Worm (Caenorhabditis elegans) whole organism, young adult: ENCODE data around the gene nsph-3.1.

ENCODE experiments used
- B0019.2 ChIP-seq: fragments of 200-800 bp; sonication (Bioruptor generic); conservative IDR thresholded peaks from 2 replicates; pipeline ENCODE4 v1.3.6; 2022; ENCODE audit warnings: missing genetic modification reagents, missing genetic modification characterization, missing compliant biosample characterization
- B0261.1 ChIP-seq: sonication (generic microtip); optimal IDR thresholded peaks from 2 replicates; lab custom pipeline; 2016; ENCODE audit warnings: mild to moderate bottlenecking, missing genetic modification characterization, moderate library complexity, missing compliant biosample characterization
- B0336.3 ChIP-seq: fragments of 200-800 bp; sonication (Bioruptor generic); IDR thresholded peaks from 2 replicates; pipeline ENCODE4 v1.3.6; 2022; ENCODE audit warnings: missing genetic modification characterization, missing compliant biosample characterization
- C06A6.2 ChIP-seq: fragments of 200-800 bp; sonication (Bioruptor generic); conservative IDR thresholded peaks from 2 replicates; pipeline ENCODE4 v1.3.6; 2022; ENCODE audit warnings: missing genetic modification characterization, missing compliant biosample characterization
- F10E7.11 ChIP-seq: sonication (generic microtip); optimal IDR thresholded peaks from 2 replicates; lab custom pipeline; 2017; ENCODE audit warnings: mild to moderate bottlenecking, missing genetic modification characterization, moderate library complexity, missing compliant biosample characterization
- F33H1.4 ChIP-seq: fragments of 200-800 bp; sonication (Bioruptor generic); IDR thresholded peaks from 2 replicates; pipeline ENCODE4 v1.3.6; 2022; ENCODE audit warnings: missing genetic modification reagents, missing genetic modification characterization, missing compliant biosample characterization
- F37B4.10 ChIP-seq: fragments of 200-800 bp; sonication (Bioruptor generic); IDR thresholded peaks from 2 replicates; pipeline ENCODE4 v1.3.6; 2022; ENCODE audit warnings: missing genetic modification characterization, missing compliant biosample characterization
- F49E8.2 ChIP-seq: sonication (generic microtip); optimal IDR thresholded peaks from 3 replicates; lab custom pipeline; 2017; ENCODE audit warnings: missing genetic modification characterization, mild to moderate bottlenecking, missing compliant biosample characterization, antibody characterized with exemption, moderate library complexity; ENCODE audit not compliant: insufficient read depth
- Y53F4B.3 ChIP-seq: fragments of 200-800 bp; sonication (Bioruptor generic); IDR thresholded peaks from 2 replicates; pipeline ENCODE4 v1.3.6; 2022; ENCODE audit warnings: missing genetic modification reagents, missing genetic modification characterization, missing compliant biosample characterization
- Y56A3A.18 ChIP-seq: fragments of 200-800 bp; sonication (Bioruptor generic); IDR thresholded peaks from 2 replicates; pipeline ENCODE4 v1.3.6; 2022; ENCODE audit warnings: missing genetic modification reagents, missing genetic modification characterization, missing compliant biosample characterization
- bed-1 ChIP-seq: fragments of 200-800 bp; sonication (Bioruptor generic); IDR thresholded peaks from 2 replicates; pipeline ENCODE4 v1.3.6; 2022; ENCODE audit warnings: missing genetic modification reagents, missing genetic modification characterization, missing compliant biosample characterization
- bed-2 ChIP-seq: fragments of 200-800 bp; sonication (Bioruptor generic); IDR thresholded peaks from 2 replicates; pipeline ENCODE4 v1.3.6; 2022; ENCODE audit warnings: missing genetic modification reagents, missing genetic modification characterization, missing compliant biosample characterization
- ccch-3 ChIP-seq: fragments of 200-800 bp; sonication (Bioruptor generic); optimal IDR thresholded peaks from 2 replicates; lab custom pipeline; 2018; ENCODE audit warnings: mild to moderate bottlenecking, missing genetic modification characterization, missing compliant biosample characterization
- cebp-1 ChIP-seq, 2 experiments: fragments of 200-800 bp in 1 of 2; sonication (Bioruptor generic) in 1 of 2; sonication (generic microtip) in 1 of 2; IDR thresholded peaks in 1 of 2; optimal IDR thresholded peaks in 1 of 2; 2 replicates each; pipeline versions ENCODE4 v1.3.6 to Lab custom; 2017 to 2022; ENCODE audit warnings: missing compliant biosample characterization in 2 of 2, missing genetic modification characterization in 2 of 2, mild to moderate bottlenecking in 1 of 2, missing genetic modification reagents in 1 of 2, moderate library complexity in 1 of 2
- ceh-27 ChIP-seq: fragments of 200-800 bp; sonication (Bioruptor generic); optimal IDR thresholded peaks from 2 replicates; lab custom pipeline; 2018; ENCODE audit warnings: mild to moderate bottlenecking, missing genetic modification characterization, moderate library complexity, missing compliant biosample characterization
- ceh-40 ChIP-seq: fragments of 200-800 bp; sonication (Bioruptor generic); IDR thresholded peaks from 2 replicates; pipeline ENCODE4 v1.3.6; 2022; ENCODE audit warnings: missing genetic modification characterization, missing compliant biosample characterization
- ceh-79 ChIP-seq: sonication (generic microtip); optimal IDR thresholded peaks from 2 replicates; lab custom pipeline; 2017; ENCODE audit warnings: mild to moderate bottlenecking, missing genetic modification characterization, missing compliant biosample characterization
- ceh-91 ChIP-seq: fragments of 200-800 bp; sonication (Bioruptor generic); IDR thresholded peaks from 2 replicates; pipeline ENCODE4 v1.3.6; 2022; ENCODE audit warnings: missing genetic modification reagents, missing genetic modification characterization, missing compliant biosample characterization
- die-1 ChIP-seq: sonication (generic microtip); optimal IDR thresholded peaks from 2 replicates; lab custom pipeline; 2016; ENCODE audit warnings: missing genotype, mild to moderate bottlenecking, missing genetic modification characterization, missing compliant biosample characterization
- dox-1 ChIP-seq: fragments of 200-800 bp; sonication (Bioruptor generic); IDR thresholded peaks from 2 replicates; pipeline ENCODE4 v1.3.6; 2022; ENCODE audit warnings: missing genetic modification reagents, missing genetic modification characterization, missing compliant biosample characterization
- efl-1 ChIP-seq: fragments of 150-350 bp; optimal IDR thresholded peaks from 2 replicates; lab custom pipeline; 2014; ENCODE audit warnings: missing biosample characterization, missing genetic modification reagents, missing genetic modification characterization
- egrh-3 ChIP-seq: fragments of 200-800 bp; sonication (Bioruptor generic); IDR thresholded peaks from 2 replicates; pipeline ENCODE4 v1.3.6; 2022; ENCODE audit warnings: missing genetic modification reagents, missing genetic modification characterization, missing compliant biosample characterization
- gei-17 ChIP-seq: fragments of 200-800 bp; sonication (Bioruptor generic); optimal IDR thresholded peaks from 2 replicates; lab custom pipeline; 2018; ENCODE audit warnings: mild to moderate bottlenecking, missing genetic modification characterization, missing compliant biosample characterization
- hlh-26 ChIP-seq: fragments of 200-800 bp; sonication (Bioruptor generic); conservative IDR thresholded peaks from 2 replicates; pipeline ENCODE4 v1.3.6; 2022; ENCODE audit warnings: missing genetic modification reagents, missing genetic modification characterization, missing compliant biosample characterization
- hrde-1 ChIP-seq: sonication (generic microtip); optimal IDR thresholded peaks from 2 replicates; lab custom pipeline; 2016; ENCODE audit warnings: missing genetic modification characterization, mild to moderate bottlenecking, missing compliant biosample characterization, moderate library complexity, missing genotype, missing genetic modification reagents, borderline replicate concordance
- let-607 ChIP-seq, 2 experiments: fragments of 200-800 bp in 1 of 2; sonication (Bioruptor generic) in 1 of 2; sonication (generic microtip) in 1 of 2; optimal IDR thresholded peaks; 2 replicates each; lab custom pipeline; 2016 to 2018; ENCODE audit warnings: mild to moderate bottlenecking in 2 of 2, missing compliant biosample characterization in 2 of 2, missing genetic modification characterization in 2 of 2, moderate library complexity in 2 of 2, missing genotype in 1 of 2
- lin-26 ChIP-seq: fragments of 200-800 bp; sonication (Bioruptor generic); IDR thresholded peaks from 2 replicates; pipeline ENCODE4 v1.3.6; 2022; ENCODE audit warnings: missing genetic modification reagents, missing genetic modification characterization, missing compliant biosample characterization
- lin-35 ChIP-seq, 3 experiments: fragments of 150-350 bp in 2 of 3; sonication (generic microtip) in 1 of 3; optimal IDR thresholded peaks; 2 replicates each; lab custom pipeline; 2014 to 2018; ENCODE audit warnings: missing biosample characterization in 3 of 3, missing genetic modification characterization in 3 of 3, missing genetic modification reagents in 3 of 3
- lin-54 ChIP-seq: fragments of 200-800 bp; sonication (Bioruptor generic); optimal IDR thresholded peaks from 2 replicates; lab custom pipeline; 2018; ENCODE audit warnings: mild to moderate bottlenecking, missing genetic modification characterization, missing compliant biosample characterization
- mcd-1 ChIP-seq: fragments of 200-800 bp; sonication (Bioruptor generic); IDR thresholded peaks from 2 replicates; pipeline ENCODE4 v1.3.6; 2022; ENCODE audit warnings: missing genetic modification reagents, missing genetic modification characterization, missing compliant biosample characterization
- nfya-2 ChIP-seq: fragments of 200-800 bp; sonication (Bioruptor generic); IDR thresholded peaks from 2 replicates; pipeline ENCODE4 v1.3.6; 2022; ENCODE audit warnings: missing genetic modification reagents, missing genetic modification characterization, missing compliant biosample characterization
- pbrm-1 ChIP-seq: fragments of 200-800 bp; sonication (Bioruptor generic); IDR thresholded peaks from 2 replicates; pipeline ENCODE4 v1.3.6; 2022; ENCODE audit warnings: missing genetic modification reagents, missing genetic modification characterization, missing compliant biosample characterization
- pha-4 ChIP-seq: fragments of 150-350 bp; sonication (generic microtip); optimal IDR thresholded peaks from 2 replicates; lab custom pipeline; 2014; ENCODE audit warnings: missing biosample characterization, missing genetic modification reagents, missing genetic modification characterization
- rcor-1 ChIP-seq: fragments of 200-800 bp; sonication (Bioruptor generic); IDR thresholded peaks from 2 replicates; pipeline ENCODE4 v1.3.6; 2022; ENCODE audit warnings: missing genetic modification reagents, missing genetic modification characterization, missing compliant biosample characterization
- rec-8 ChIP-seq, 2 experiments: sonication (generic microtip); optimal IDR thresholded peaks; 2 replicates each; lab custom pipeline; 2016; ENCODE audit warnings: mild to moderate bottlenecking in 2 of 2, missing genetic modification characterization in 2 of 2, missing genetic modification reagents in 2 of 2, missing genotype in 2 of 2, missing biosample characterization in 1 of 2, missing compliant biosample characterization in 1 of 2, moderate library complexity in 1 of 2
- rpc-1 ChIP-seq, 2 experiments: fragments of 150-350 bp in 1 of 2; sonication (generic microtip) in 1 of 2; optimal IDR thresholded peaks; 2 replicates each; lab custom pipeline; 2014 to 2018; ENCODE audit warnings: missing biosample characterization in 1 of 2, missing genetic modification characterization in 1 of 2, missing genetic modification reagents in 1 of 2, missing genotype in 1 of 2
- snpc-1.3 ChIP-seq: sonication (generic microtip); optimal IDR thresholded peaks from 2 replicates; lab custom pipeline; 2017; ENCODE audit warnings: missing genetic modification characterization, mild to moderate bottlenecking, missing compliant biosample characterization, antibody characterized with exemption, moderate library complexity, missing genotype, missing genetic modification reagents; ENCODE audit not compliant: insufficient read depth
- tbp1 ChIP-seq: fragments of 200-800 bp; sonication (Bioruptor generic); optimal IDR thresholded peaks from 2 replicates; lab custom pipeline; 2018; ENCODE audit warnings: mild to moderate bottlenecking, missing genetic modification characterization, missing compliant biosample characterization
- tbx-9 ChIP-seq: sonication (generic microtip); optimal IDR thresholded peaks from 2 replicates; lab custom pipeline; 2016; ENCODE audit warnings: borderline replicate concordance, missing genetic modification characterization, inconsistent platforms, missing compliant biosample characterization
- tlf-1 ChIP-seq: fragments of 200-800 bp; sonication (Bioruptor generic); optimal IDR thresholded peaks from 2 replicates; lab custom pipeline; 2018; ENCODE audit warnings: mild to moderate bottlenecking, missing genetic modification characterization, missing compliant biosample characterization
- unc-130 ChIP-seq: sonication (generic microtip); optimal IDR thresholded peaks from 2 replicates; lab custom pipeline; 2016; ENCODE audit warnings: missing genetic modification reagents, missing genetic modification characterization, missing compliant biosample characterization
- zfh-2 ChIP-seq: fragments of 200-800 bp; sonication (Bioruptor generic); conservative IDR thresholded peaks from 2 replicates; pipeline ENCODE4 v1.3.6; 2022; ENCODE audit warnings: missing genetic modification reagents, missing genetic modification characterization, missing compliant biosample characterization
- zim-3 ChIP-seq: sonication (generic microtip); optimal IDR thresholded peaks from 2 replicates; lab custom pipeline; 2017; ENCODE audit warnings: mild to moderate bottlenecking, missing genetic modification characterization, moderate library complexity, missing compliant biosample characterization
- ztf-18 ChIP-seq: sonication (generic microtip); optimal IDR thresholded peaks from 2 replicates; lab custom pipeline; 2016; ENCODE audit warnings: missing genotype, mild to moderate bottlenecking, missing genetic modification characterization, missing compliant biosample characterization
- ztf-28 ChIP-seq: fragments of 200-800 bp; sonication (Bioruptor generic); IDR thresholded peaks from 2 replicates; pipeline ENCODE4 v1.3.6; 2022; ENCODE audit warnings: missing genetic modification reagents, missing genetic modification characterization, missing compliant biosample characterization
- ztf-6 ChIP-seq: fragments of 200-800 bp; sonication (Bioruptor generic); IDR thresholded peaks from 2 replicates; pipeline ENCODE4 v1.3.6; 2022; ENCODE audit warnings: missing genetic modification reagents, missing genetic modification characterization, missing compliant biosample characterization

The nsph-3.1 gene

ce11 chrIV:10933062-10933552, 16.5 kb upstream of the nsph-3.1 start, which contains the start of the genes dnc-1 and lsm-7 (continued):
- TF ChIP-seq ztf-28 (GFP tag; lab: Robert Waterston, UW) (no peak), ztf-18 (tag; lab: Kevin White, UChicago) (peak; percentile 94), pha-4 (tag; lab: Kevin White, UChicago) (peak; percentile 64), efl-1 (GFP tag; lab: Kevin White, UChicago) (no peak), tbx-9 (no peak), ceh-27 (GFP tag; lab: Kevin White, UChicago) (peak; percentile 3), die-1 (tag; lab: Kevin White, UChicago) (no peak), rec-8 (tag; optimal IDR thresholded peaks at IDR 0.05; lab: Kevin White, UChicago) (no peak), zfh-2 (GFP tag; lab: Robert Waterston, UW) (peak; percentile 58; the same call in 1 of the 2 replicates), hrde-1 (tag; lab: Kevin White, UChicago) (no peak), cebp-1 (GFP tag; IDR thresholded peaks at IDR 0.05; lab: Robert Waterston, UW) (peak; percentile 93), cebp-1 (tag; optimal IDR thresholded peaks at IDR 0.05; lab: Kevin White, UChicago) (peak; percentile 99), ztf-6 (GFP tag; lab: Robert Waterston, UW) (no peak), tlf-1 (peak; percentile 20), mcd-1 (GFP tag; lab: Robert Waterston, UW) (peak; percentile 65), snpc-1.3 (tag; lab: Kevin White, UChicago) (peak; percentile 23), F37B4.10 (GFP tag; lab: Robert Waterston, UW) (no peak), rcor-1 (GFP tag; lab: Robert Waterston, UW) (no peak), C06A6.2 (GFP tag; lab: Robert Waterston, UW) (peak; percentile 24; the same call in 1 of the 2 replicates), lin-54 (GFP tag; lab: Kevin White, UChicago) (peak; percentile 77), Y53F4B.3 (GFP tag; lab: Robert Waterston, UW) (no peak), gei-17 (GFP tag; lab: Kevin White, UChicago) (no peak), rpc-1 (optimal IDR thresholded peaks at IDR 0.05; lab: Kevin White, UChicago) (no peak), rpc-1 (tag; optimal IDR thresholded peaks at IDR 0.05; lab: Kevin White, UChicago) (no peak), F33H1.4 (peak; percentile 39), ceh-79 (no peak), zim-3 (tag; lab: Kevin White, UChicago) (no peak), egrh-3 (GFP tag; lab: Robert Waterston, UW) (no peak), hlh-26 (no peak), B0261.1 (tag; lab: Kevin White, UChicago) (no peak), dox-1 (peak; percentile 85), lin-35 (GFP tag; optimal IDR thresholded peaks at IDR 0.05; lab: Kevin White, UChicago) (peak in 1 of 3 experiments; percentile 69), ccch-3 (GFP tag; lab: Kevin White, UChicago) (no peak), unc-130 (no peak), F10E7.11 (tag; lab: Kevin White, UChicago) (no peak), F49E8.2 (tag; lab: Kevin White, UChicago) (no peak), let-607 (tag; optimal IDR thresholded peaks at IDR 0.05; lab: Kevin White, UChicago) (peak; percentile 19 to 25), bed-2 (GFP tag; lab: Robert Waterston, UW) (no peak), ceh-40 (no peak), ceh-91 (GFP tag; lab: Robert Waterston, UW) (no peak), tbp1 (peak; percentile 51), Y56A3A.18 (GFP tag; lab: Robert Waterston, UW) (no peak), lin-26 (peak; percentile 59; the same call in 1 of the 2 replicates), pbrm-1 (GFP tag; lab: Robert Waterston, UW) (peak; percentile 64; the same call in 1 of the 2 replicates), bed-1 (GFP tag; lab: Robert Waterston, UW) (no peak), B0019.2 (GFP tag; lab: Robert Waterston, UW) (0 out of 2 replicates have a peak, but pooled peaks have one; percentile 6), nfya-2 (GFP tag; lab: Robert Waterston, UW) (no peak), B0336.3 (GFP tag; lab: Robert Waterston, UW) (no peak; the same call in 1 of the 2 replicates)
